Worm (Caenorhabditis elegans): ENCODE measurements around the gene gcsh-1.

DNA sequence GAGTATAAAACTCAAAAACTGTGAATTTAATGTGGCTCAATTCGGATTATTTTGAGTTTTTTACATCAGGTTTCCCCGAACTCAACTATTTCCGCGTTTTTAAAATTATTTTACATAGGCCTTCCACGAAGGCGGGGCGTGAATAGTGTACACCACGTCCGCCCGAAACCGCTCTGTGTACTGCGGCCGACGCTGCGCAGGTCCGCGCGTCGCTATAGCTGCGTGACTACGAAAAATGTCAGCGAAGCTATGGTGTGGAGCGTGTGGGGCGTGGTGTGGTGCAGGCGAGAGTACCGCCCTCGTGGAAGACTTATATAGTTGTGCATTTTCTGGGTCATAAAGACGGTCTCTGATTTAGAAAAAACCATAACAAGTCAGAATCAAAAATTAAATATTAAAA lies 3.0 kb upstream of the gcsh-1 start:
- TF ChIP-seq ztf-11 (tag; optimal IDR thresholded peaks at IDR 0.05) (no peak), unc-62 (GFP tag; optimal IDR thresholded peaks at IDR 0.05) (no peak)

Data from whole organism, mixed stage, embryonic.